Worm (Caenorhabditis elegans): Measurements from ENCODE around the gene sri-6.

The sri-6 gene

ce11 chrV:13206514-13206913 is 21.0 kb downstream of the sri-6 start:
- TF ChIP-seq fkh-10 (GFP tag; optimal IDR thresholded peaks at IDR 0.05) (peak; percentile 57), ceh-82 (tag; optimal IDR thresholded peaks at IDR 0.05) (no peak)

- TF ChIP-seq F10B5.3 (tag; optimal IDR thresholded peaks at IDR 0.05) = no peak
- no peak for TF ChIP-seq nhr-6 (tag; optimal IDR thresholded peaks at IDR 0.05)
- no peak for TF ChIP-seq nhr-48 (tag; optimal IDR thresholded peaks at IDR 0.05)
- no peak for TF ChIP-seq pha-4 (GFP tag; IDR thresholded peaks at IDR 0.05)
- TF ChIP-seq pha-4 (tag; optimal IDR thresholded peaks at IDR 0.05) = no peak
- no peak for TF ChIP-seq snpc-1.2 (GFP tag; IDR thresholded peaks at IDR 0.05)
These were observed 21.9 kb downstream of the sri-6 start, which contains the start of gene F57B1.5 for ce11 chrV:13207426-13207825. Gene F57B1.5 (plus strand): TSS chrV:13207726.

DNA sequence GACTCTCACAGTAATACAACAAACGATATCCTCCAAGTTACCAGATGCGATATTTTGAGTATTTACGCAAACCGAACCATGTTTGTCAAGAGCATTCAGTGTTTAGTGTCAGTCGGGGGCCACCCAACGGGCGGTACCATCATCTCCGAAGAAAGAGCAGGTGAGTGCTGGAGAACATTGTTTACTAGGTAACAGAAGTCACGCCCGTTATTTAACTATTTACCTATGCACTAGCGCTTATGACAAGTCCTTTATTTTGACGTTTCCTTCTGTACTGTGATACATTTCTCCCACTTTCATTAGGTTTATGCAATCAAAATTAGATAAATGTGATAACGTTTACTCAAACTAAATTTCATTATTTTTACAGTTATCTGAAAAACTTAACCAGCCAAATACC is 24.1 kb downstream of the sri-6 start, which contains the start of gene F57B1.6:
Gene F57B1.6 (plus strand): TSS at position 79 of the 400 bp plus-strand sequence.
- TF ChIP-seq nhr-25 (tag; optimal IDR thresholded peaks at IDR 0.05; ENCODE audit: borderline replicate concordance, insufficient read depth) (no peak), aha-1 (tag) (peak; percentile 63)

ce11 chrV:13212584-13212983 is 27.1 kb downstream of the sri-6 start:
- no peak for TF ChIP-seq set-16 (GFP tag; IDR thresholded peaks at IDR 0.05)
- TF ChIP-seq hif-1 (tag; optimal IDR thresholded peaks at IDR 0.05) = no peak
- TF ChIP-seq aly-2 (tag; optimal IDR thresholded peaks at IDR 0.05) = no peak
- TF ChIP-seq jun-1 (tag; optimal IDR thresholded peaks at IDR 0.05) = no peak
- no peak for TF ChIP-seq fos-1 (tag; optimal IDR thresholded peaks at IDR 0.05)
- no peak for TF ChIP-seq T20F7.1 (GFP tag; optimal IDR thresholded peaks at IDR 0.05)
- no peak for TF ChIP-seq ceh-44 (GFP tag; IDR thresholded peaks at IDR 0.05)
- no peak for TF ChIP-seq attf-4 (tag; optimal IDR thresholded peaks at IDR 0.05)
- TF ChIP-seq mdl-1 (tag; optimal IDR thresholded peaks at IDR 0.05) = peak in 1 of 2 experiments; percentile 59
- no peak for TF ChIP-seq mep-1 (tag; optimal IDR thresholded peaks at IDR 0.05)
- no peak for TF ChIP-seq lin-15B (tag; optimal IDR thresholded peaks at IDR 0.05)
- TF ChIP-seq nhr-76 (tag; optimal IDR thresholded peaks at IDR 0.05) = no peak
- no peak for TF ChIP-seq nhr-102 (tag; optimal IDR thresholded peaks at IDR 0.05)
- TF ChIP-seq Y105C5A.15 (GFP tag; IDR thresholded peaks at IDR 0.05) = no peak
- TF ChIP-seq hlh-30 (tag; optimal IDR thresholded peaks at IDR 0.05; ENCODE audit: insufficient read depth) = no peak
- no peak for TF ChIP-seq daf-8 (GFP tag; IDR thresholded peaks at IDR 0.05)
- no peak for TF ChIP-seq ces-1 (GFP tag; optimal IDR thresholded peaks at IDR 0.05)
- TF ChIP-seq lsy-2 (tag; optimal IDR thresholded peaks at IDR 0.05) = no peak
- no peak for TF ChIP-seq ZK337.2 (GFP tag; IDR thresholded peaks at IDR 0.05)
- peak; percentile 90 for TF ChIP-seq nhr-28 (tag; optimal IDR thresholded peaks at IDR 0.05)
- TF ChIP-seq zfp-3 (GFP tag; conservative IDR thresholded peaks at IDR 0.05) = no peak
- no peak for TF ChIP-seq snpc-1.2 (GFP tag; IDR thresholded peaks at IDR 0.05)
- no peak for TF ChIP-seq madf-9 (GFP tag; conservative IDR thresholded peaks at IDR 0.05)
- TF ChIP-seq dmd-8 (GFP tag; IDR thresholded peaks at IDR 0.05) = no peak
- TF ChIP-seq mxl-2 (GFP tag; conservative IDR thresholded peaks at IDR 0.05) = peak; percentile 99
- TF ChIP-seq zfp-2 (tag; optimal IDR thresholded peaks at IDR 0.05) = no peak
- no peak for TF ChIP-seq vab-7 (GFP tag; IDR thresholded peaks at IDR 0.05)
- no peak for TF ChIP-seq ama-1 (optimal IDR thresholded peaks at IDR 0.05)
- TF ChIP-seq duxl-1 (tag; optimal IDR thresholded peaks at IDR 0.05; ENCODE audit: poor library complexity) = no peak
- peak; percentile 77; the same call in 1 of the 2 replicates for TF ChIP-seq tra-1 (GFP tag; IDR thresholded peaks at IDR 0.05)
- TF ChIP-seq saeg-2 (GFP tag; IDR thresholded peaks at IDR 0.05) = 0 out of 2 replicates have a peak, but pooled peaks have one; percentile 15
- no peak for TF ChIP-seq unc-130 (GFP tag; optimal IDR thresholded peaks at IDR 0.05)
- TF ChIP-seq skn-1 (tag; optimal IDR thresholded peaks at IDR 0.05) = no peak
- TF ChIP-seq T26A8.4 (GFP tag; IDR thresholded peaks at IDR 0.05) = no peak
- TF ChIP-seq F49E8.2 (tag; optimal IDR thresholded peaks at IDR 0.05; ENCODE audit: borderline replicate concordance) = no peak
- TF ChIP-seq nhr-11 (tag; optimal IDR thresholded peaks at IDR 0.05) = no peak
- TF ChIP-seq nhr-25 (tag; optimal IDR thresholded peaks at IDR 0.05; ENCODE audit: borderline replicate concordance, insufficient read depth) = no peak
- no peak for TF ChIP-seq nhr-237 (tag; optimal IDR thresholded peaks at IDR 0.05)
- no peak for TF ChIP-seq ZK546.5 (tag; optimal IDR thresholded peaks at IDR 0.05)
